Worm (Caenorhabditis elegans) whole organism, L4/young adult: ENCODE measurements around the gene fbxc-33.
"Not testable (repeated sequence)": the region's sequence is repeated elsewhere in the genome, so short reads cannot be mapped to it uniquely, and the experiment has no call there.

Experiments
- W03F9.2 ChIP-seq: fragments of 150-350 bp; optimal IDR thresholded peaks from 2 replicates; lab custom pipeline; 2014; ENCODE audit warnings: missing biosample characterization, missing genetic modification characterization
- him-1 ChIP-seq: sonication (generic microtip); optimal IDR thresholded peaks from 2 replicates; lab custom pipeline; 2016; ENCODE audit warnings: missing genotype, missing genetic modification reagents, missing genetic modification characterization, missing compliant biosample characterization

DNA sequence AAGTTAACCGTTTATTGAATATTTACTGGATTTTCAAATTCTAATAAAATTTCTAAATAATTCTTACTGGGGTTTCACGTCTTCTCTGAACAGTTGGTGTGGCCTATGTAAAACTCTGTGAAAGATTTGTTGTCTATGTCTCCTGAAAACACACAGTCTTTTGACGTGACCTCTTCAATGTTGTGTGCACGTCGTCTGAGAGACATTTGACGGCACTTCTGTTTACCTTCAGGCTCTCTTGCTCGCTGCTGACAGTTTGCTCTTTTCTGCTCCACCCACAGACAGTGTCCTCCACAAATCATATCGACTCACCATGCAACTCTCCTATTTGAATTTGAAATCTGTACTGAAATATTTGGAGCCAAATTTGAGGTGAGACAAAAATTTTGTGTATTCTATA, 17.4 kb downstream of the fbxc-33 start, which contains the start of gene fbxc-34:
- not testable (repeated sequence) for TF ChIP-seq him-1, W03F9.2 (tag; lab: Kevin White, UChicago)
